Fruit fly (Drosophila melanogaster) whole organism, prepupa: ENCODE measurements around the gene CG5245.

Source experiments
- CG10631 ChIP-seq: fragments of 200-800 bp; sonication (Bioruptor generic); optimal IDR thresholded peaks from 2 replicates; lab custom pipeline; 2016; ENCODE audit warnings: missing biosample characterization, missing genetic modification characterization
- CG10669 ChIP-seq: fragments of 200-800 bp; sonication (Bioruptor generic); optimal IDR thresholded peaks from 3 replicates; lab custom pipeline; 2018; ENCODE audit warnings: missing biosample characterization, mild to moderate bottlenecking, missing genetic modification characterization, moderate library complexity
- CG11762 ChIP-seq: fragments of 200-800 bp; sonication (Bioruptor generic); optimal IDR thresholded peaks from 3 replicates; lab custom pipeline; 2016; ENCODE audit warnings: missing biosample characterization, missing genetic modification characterization; ENCODE audit not compliant: insufficient read depth
- CG11902 ChIP-seq: fragments of 200-800 bp; sonication (Bioruptor generic); optimal IDR thresholded peaks from 3 replicates; lab custom pipeline; 2016; ENCODE audit warnings: missing biosample characterization, missing genetic modification characterization
- CG15336 ChIP-seq: fragments of 200-800 bp; sonication (Bioruptor generic); IDR thresholded peaks from 2 replicates; pipeline ENCODE4 v1.3.6; 2022; ENCODE audit warnings: missing biosample characterization, missing genetic modification characterization
- CG31627 ChIP-seq: fragments of 200-800 bp; sonication (Bioruptor generic); optimal IDR thresholded peaks from 3 replicates; lab custom pipeline; 2016; ENCODE audit warnings: missing biosample characterization, missing genetic modification characterization
- CG32006 ChIP-seq: fragments of 200-800 bp; sonication (Bioruptor generic); optimal IDR thresholded peaks from 3 replicates; lab custom pipeline; 2017; ENCODE audit warnings: missing biosample characterization, mild to moderate bottlenecking, missing genetic modification characterization
- CG3919 ChIP-seq: fragments of 200-800 bp; sonication (Bioruptor generic); optimal IDR thresholded peaks from 3 replicates; lab custom pipeline; 2016; ENCODE audit warnings: missing biosample characterization, missing genetic modification characterization
- CG4318 ChIP-seq: fragments of 200-800 bp; sonication (Bioruptor generic); optimal IDR thresholded peaks from 3 replicates; lab custom pipeline; 2017; ENCODE audit warnings: missing biosample characterization, mild to moderate bottlenecking, missing genetic modification characterization
- CG8119 ChIP-seq: fragments of 200-800 bp; sonication (Bioruptor generic); IDR thresholded peaks from 3 replicates; pipeline ENCODE4 v1.3.6; 2022; ENCODE audit warnings: missing biosample characterization, missing genetic modification characterization
- CG8319 ChIP-seq: fragments of 200-800 bp; sonication (Bioruptor generic); optimal IDR thresholded peaks from 3 replicates; lab custom pipeline; 2016; ENCODE audit warnings: missing biosample characterization, missing genetic modification characterization
- CG9139 ChIP-seq: fragments of 200-800 bp; sonication (Bioruptor generic); optimal IDR thresholded peaks from 3 replicates; lab custom pipeline; 2017; ENCODE audit warnings: missing biosample characterization, mild to moderate bottlenecking, missing genetic modification characterization
- Eip78C ChIP-seq: fragments of 200-800 bp; sonication (Bioruptor generic); peaks from one replicate; lab custom pipeline; 2016; ENCODE audit warnings: missing biosample characterization, missing genetic modification characterization
- Ets96B ChIP-seq: fragments of 200-800 bp; optimal IDR thresholded peaks from 2 replicates; lab custom pipeline; 2019; ENCODE audit warnings: missing biosample characterization, mild to moderate bottlenecking, missing genetic modification characterization, moderate library complexity
- Gug ChIP-seq: fragments of 200-800 bp; sonication (Bioruptor generic); IDR thresholded peaks from 2 replicates; pipeline ENCODE4 v1.3.6; 2022; ENCODE audit warnings: missing biosample characterization, missing genetic modification characterization
- Lpt ChIP-seq: fragments of 200-800 bp; sonication (Bioruptor generic); optimal IDR thresholded peaks from 3 replicates; lab custom pipeline; 2016; ENCODE audit warnings: missing biosample characterization, missing genetic modification characterization
- Met ChIP-seq: fragments of 200-800 bp; sonication (Bioruptor generic); optimal IDR thresholded peaks from 3 replicates; lab custom pipeline; 2016; ENCODE audit warnings: missing biosample characterization, missing genetic modification characterization
- OdsH ChIP-seq: fragments of 200-800 bp; sonication (Bioruptor generic); optimal IDR thresholded peaks from 3 replicates; lab custom pipeline; 2016; ENCODE audit warnings: missing biosample characterization, missing genetic modification characterization
- Sox14 ChIP-seq: fragments of 200-800 bp; sonication (Bioruptor generic); optimal IDR thresholded peaks from 3 replicates; lab custom pipeline; 2016; ENCODE audit warnings: missing biosample characterization, missing genetic modification characterization
- Sox15 ChIP-seq: fragments of 200-800 bp; sonication (Bioruptor generic); optimal IDR thresholded peaks from 3 replicates; lab custom pipeline; 2016; ENCODE audit warnings: missing biosample characterization, missing genetic modification characterization
- achi ChIP-seq: fragments of 200-800 bp; sonication (Bioruptor generic); optimal IDR thresholded peaks from 3 replicates; lab custom pipeline; 2016; ENCODE audit warnings: missing biosample characterization, missing genetic modification characterization
- cyc ChIP-seq: fragments of 200-800 bp; sonication (Bioruptor generic); optimal IDR thresholded peaks from 3 replicates; lab custom pipeline; 2016; ENCODE audit warnings: missing biosample characterization, missing genetic modification characterization
- dac ChIP-seq: fragments of 200-800 bp; sonication (Bioruptor generic); optimal IDR thresholded peaks from 2 replicates; lab custom pipeline; 2017; ENCODE audit warnings: missing biosample characterization, mild to moderate bottlenecking, missing genetic modification characterization
- eg ChIP-seq: fragments of 200-800 bp; sonication (Bioruptor generic); IDR thresholded peaks from 3 replicates; pipeline ENCODE4 v1.3.6; 2022; ENCODE audit warnings: missing biosample characterization, missing genetic modification characterization
- fkh ChIP-seq: fragments of 200-800 bp; sonication (Bioruptor generic); optimal IDR thresholded peaks from 3 replicates; lab custom pipeline; 2017; ENCODE audit warnings: missing biosample characterization, mild to moderate bottlenecking, missing genetic modification characterization, moderate library complexity
- lz ChIP-seq: fragments of 200-800 bp; sonication (Bioruptor generic); optimal IDR thresholded peaks from 3 replicates; lab custom pipeline; 2016; ENCODE audit warnings: missing biosample characterization, missing genetic modification characterization
- pdm3 ChIP-seq: fragments of 200-800 bp; sonication (Bioruptor generic); optimal IDR thresholded peaks from 3 replicates; lab custom pipeline; 2016; ENCODE audit warnings: missing biosample characterization, missing genetic modification characterization
- salr ChIP-seq, 2 experiments: fragments of 200-800 bp; sonication (Bioruptor generic); optimal IDR thresholded peaks; 3 replicates each; lab custom pipeline; 2016 to 2018; ENCODE audit warnings: missing biosample characterization in 2 of 2, missing genetic modification characterization in 2 of 2, mild to moderate bottlenecking in 1 of 2
- spab ChIP-seq: fragments of 200-800 bp; sonication (Bioruptor generic); optimal IDR thresholded peaks from 2 replicates; lab custom pipeline; 2017; ENCODE audit warnings: missing biosample characterization, mild to moderate bottlenecking, missing genetic modification characterization, missing genetic modification reagents
- topi ChIP-seq: fragments of 200-800 bp; sonication (Bioruptor generic); optimal IDR thresholded peaks from 3 replicates; lab custom pipeline; 2016; ENCODE audit warnings: missing biosample characterization, missing genetic modification characterization

The CG5245 gene

DNA sequence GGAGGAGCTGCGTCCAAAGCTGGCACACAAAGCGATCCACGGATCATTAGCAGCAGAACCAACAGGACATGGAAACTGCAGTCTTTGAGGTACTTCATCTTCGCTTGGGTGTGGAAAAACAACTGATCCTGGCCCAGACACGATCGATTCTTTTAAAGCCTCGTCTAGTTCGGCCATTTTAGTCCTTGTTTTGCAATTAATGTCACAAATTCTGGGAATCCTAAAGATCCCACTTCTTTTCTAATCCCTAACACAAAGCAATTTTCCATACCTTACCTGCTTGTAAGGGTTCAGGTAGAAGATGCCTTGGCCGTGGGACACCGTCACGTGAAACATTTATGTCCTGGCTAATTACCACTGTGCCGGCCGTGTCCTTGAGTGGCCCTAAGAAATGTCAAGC, 46.8 kb upstream of the CG5245 start, which contains the start of gene CG10035:
CG10035 (minus strand) TSS at position 129 of the 400 bp plus-strand sequence.
- TF ChIP-seq Sox14, result no peak

DNA sequence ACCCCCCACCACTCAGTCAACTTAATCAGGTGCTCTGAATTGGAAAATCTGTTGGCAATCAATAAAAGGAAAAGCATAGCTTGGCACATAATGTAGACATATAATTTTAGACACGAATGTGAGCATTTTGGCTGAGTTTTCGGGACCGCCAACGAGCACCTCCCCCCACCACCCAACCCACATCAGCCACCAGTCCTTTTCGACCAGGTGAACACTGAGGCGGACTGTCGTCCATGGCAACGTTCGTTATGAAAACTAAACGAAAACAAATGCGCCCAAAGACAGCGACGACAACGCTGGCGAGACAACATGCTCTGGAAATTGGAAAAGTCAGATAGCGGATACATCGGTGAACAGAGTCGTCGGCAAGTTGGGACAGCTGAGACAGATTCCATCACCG, 46.3 kb upstream of the CG5245 start, which contains the start of gene GstD11:
GstD11 (plus strand) TSS at position 301 of the 400 bp plus-strand sequence.
- TF ChIP-seq CG10669 (no peak), CG8319 (GFP tag; lab: Kevin White, UChicago) (no peak), dac (GFP tag; lab: Kevin White, UChicago) (no peak), achi (GFP tag; lab: Kevin White, UChicago) (no peak), Ets96B (tag; lab: Kevin White, UChicago) (no peak), Met (GFP tag; lab: Kevin White, UChicago) (no peak)

DNA sequence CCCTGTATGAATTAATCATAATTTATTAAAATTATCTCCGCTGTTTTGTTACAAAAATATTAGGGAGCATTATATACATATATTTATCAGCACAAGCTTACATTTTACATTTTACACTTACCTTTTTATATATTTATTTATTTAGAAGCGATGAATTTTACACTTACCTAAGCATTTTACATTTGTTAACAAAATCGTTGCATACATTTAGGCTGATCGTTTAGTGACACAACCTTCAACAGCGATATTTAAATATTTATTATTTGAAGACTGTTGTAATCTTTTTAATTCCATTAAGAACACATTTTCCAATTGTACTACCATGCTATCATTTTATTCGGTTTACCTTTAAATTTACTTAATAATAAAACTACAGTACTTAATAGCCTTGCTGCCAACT, 45.6 kb upstream of the CG5245 start:
- peak; percentile 73 for TF ChIP-seq fkh (GFP tag; lab: Kevin White, UChicago)
- peak; percentile 71 for TF ChIP-seq Eip78C
- TF ChIP-seq CG3919 (GFP tag; lab: Kevin White, UChicago), result no peak
- TF ChIP-seq, all 60 proteins: peak for 2

DNA sequence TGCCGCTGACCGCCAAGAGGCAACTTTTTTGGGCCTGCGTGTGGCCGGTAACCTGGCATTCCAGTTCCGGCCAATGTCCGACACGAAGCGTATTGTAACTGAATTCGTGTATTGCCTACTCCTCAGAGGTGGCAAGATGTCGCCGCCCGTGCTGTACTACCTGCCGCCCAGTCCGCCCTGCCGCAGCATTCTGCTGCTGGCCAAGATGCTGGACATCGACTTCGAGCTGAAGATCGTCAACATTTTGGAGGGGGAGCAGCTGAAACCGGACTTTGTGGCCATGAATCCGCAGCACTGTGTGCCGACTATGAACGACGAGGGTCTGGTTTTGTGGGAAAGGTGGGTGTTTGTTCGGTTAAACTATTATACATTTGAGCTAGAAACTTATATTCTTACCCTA, 45.1 kb upstream of the CG5245 start:
- TF ChIP-seq topi (GFP tag; lab: Kevin White, UChicago) (no peak), Lpt (GFP tag; lab: Kevin White, UChicago) (peak; percentile 24), eg (0 out of 3 replicates have a peak, but pooled peaks have one; percentile 18)

DNA sequence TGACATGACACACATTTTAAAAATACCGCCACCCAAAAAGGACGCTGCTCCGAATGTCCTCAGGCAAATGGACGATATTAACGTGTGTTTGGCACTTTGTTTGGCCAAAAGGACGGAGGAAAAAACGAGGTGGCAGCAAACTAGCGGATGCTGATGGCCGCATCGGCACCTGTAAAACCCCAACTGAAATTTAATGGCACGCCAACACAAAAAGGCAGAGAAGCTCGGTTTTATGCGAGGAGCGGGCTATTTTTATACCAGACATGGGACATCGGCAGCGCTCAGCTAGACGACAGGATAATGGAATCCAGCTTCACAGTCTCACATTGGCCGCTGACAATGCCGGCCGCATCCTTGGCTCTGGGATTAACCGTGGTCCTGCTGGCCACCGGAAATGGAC, 43.4 kb upstream of the CG5245 start, which contains the start of gene Sol1:
Sol1 (plus strand) TSS at position 301 of the 400 bp plus-strand sequence.
- no peak for TF ChIP-seq pdm3 (GFP tag; lab: Kevin White, UChicago)
- TF ChIP-seq CG10669, result no peak
- TF ChIP-seq Ets96B (tag; lab: Kevin White, UChicago), result no peak
- TF ChIP-seq Met (GFP tag; lab: Kevin White, UChicago), result no peak
- TF ChIP-seq CG11762 (GFP tag; lab: Kevin White, UChicago), result no peak
- TF ChIP-seq CG15336 (GFP tag; lab: Robert Waterston, UW), result no peak
- TF ChIP-seq spab (GFP tag; lab: Kevin White, UChicago), result no peak
- no peak for TF ChIP-seq CG31627 (GFP tag; lab: Kevin White, UChicago)
- TF ChIP-seq OdsH (GFP tag; lab: Kevin White, UChicago), result no peak
- no peak for TF ChIP-seq CG9139 (GFP tag; lab: Kevin White, UChicago)
- no peak for TF ChIP-seq CG8319 (GFP tag; lab: Kevin White, UChicago)
- no peak for TF ChIP-seq CG11902 (GFP tag; lab: Kevin White, UChicago)
- no peak for TF ChIP-seq Gug
- no peak for TF ChIP-seq salr (GFP tag; optimal IDR thresholded peaks at IDR 0.05; lab: Kevin White, UChicago)
- no peak for TF ChIP-seq CG4318
- no peak for TF ChIP-seq Sox15 (GFP tag; lab: Kevin White, UChicago)
- no peak for TF ChIP-seq CG10631 (GFP tag; lab: Kevin White, UChicago)
- no peak for TF ChIP-seq lz (GFP tag; lab: Kevin White, UChicago)
- TF ChIP-seq dac (GFP tag; lab: Kevin White, UChicago), result no peak
- no peak for TF ChIP-seq cyc (GFP tag; lab: Kevin White, UChicago)

DNA sequence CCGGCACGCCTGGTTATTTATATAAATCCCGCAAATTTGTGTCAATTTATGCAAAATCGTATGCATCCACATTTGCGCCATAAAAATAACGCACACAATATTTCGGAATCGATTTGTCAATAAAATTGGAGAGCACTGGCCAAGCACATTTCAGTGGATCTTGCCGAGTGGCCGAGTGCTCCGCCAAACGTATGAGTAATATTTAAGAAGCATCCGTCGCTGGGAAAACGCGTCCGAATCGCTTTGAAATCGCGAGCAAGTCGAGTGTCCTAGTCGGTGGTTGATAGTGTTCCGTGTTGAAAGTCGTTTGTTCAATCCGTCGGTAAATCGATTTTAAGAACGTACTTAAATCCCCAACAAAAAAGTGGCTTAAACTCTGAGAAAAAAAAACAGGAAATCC, 42.4 kb upstream of the CG5245 start, which contains the start of gene CG33098:
CG33098 (plus strand) TSS at position 224 of the 400 bp plus-strand sequence.
- TF ChIP-seq CG4318 (no peak), CG32006 (GFP tag; lab: Kevin White, UChicago) (no peak), CG8119 (GFP tag; lab: Robert Waterston, UW) (no peak)
